Worm (Caenorhabditis elegans): ENCODE results near the gene srh-231.

The srh-231 gene

DNA sequence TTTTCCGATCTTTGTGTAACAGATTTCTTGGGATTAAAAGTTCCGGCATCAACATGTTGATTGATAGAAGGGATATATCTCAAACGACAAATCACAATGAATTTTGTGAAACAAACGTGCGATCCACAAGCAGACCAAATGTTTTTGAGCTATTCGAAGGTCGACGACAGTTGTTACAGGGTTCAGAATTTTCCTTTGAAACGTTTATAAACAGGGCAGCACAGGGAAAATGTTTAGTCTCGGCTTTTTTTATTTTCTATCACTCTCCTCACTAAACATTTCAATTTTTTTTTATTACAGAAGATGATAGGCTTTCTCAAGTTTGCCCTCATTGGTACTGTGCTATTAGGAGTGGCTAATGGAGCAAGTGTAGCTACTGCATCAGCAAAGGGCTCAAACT lies 12.9 kb upstream of the srh-231 start, which contains the start of gene exc-13:
exc-13 (plus strand) TSS at position 301 of the 400 bp plus-strand sequence.
- TF ChIP-seq hlh-12 (tag; optimal IDR thresholded peaks at IDR 0.05): no peak
- no peak for TF ChIP-seq ztf-26 (tag; optimal IDR thresholded peaks at IDR 0.05)
- TF ChIP-seq madf-6 (GFP tag; IDR thresholded peaks at IDR 0.05): no peak
- TF ChIP-seq Y56A3A.18 (GFP tag; IDR thresholded peaks at IDR 0.05): no peak
- no peak for TF ChIP-seq Y53G8AR.9 (GFP tag; conservative IDR thresholded peaks at IDR 0.05)
- TF ChIP-seq nhr-179 (tag; optimal IDR thresholded peaks at IDR 0.05): no peak
- TF ChIP-seq rcor-1 (GFP tag; IDR thresholded peaks at IDR 0.05): no peak
- no peak for TF ChIP-seq dox-1 (GFP tag; IDR thresholded peaks at IDR 0.05)
- no peak for TF ChIP-seq lsy-27 (tag; optimal IDR thresholded peaks at IDR 0.05; ENCODE audit: borderline replicate concordance, insufficient read depth)
- TF ChIP-seq cebp-2 (GFP tag; IDR thresholded peaks at IDR 0.05): no peak
- TF ChIP-seq hlh-26 (GFP tag; conservative IDR thresholded peaks at IDR 0.05): no peak
- TF ChIP-seq T07F8.4 (tag; optimal IDR thresholded peaks at IDR 0.05): no peak
- no peak for TF ChIP-seq ceh-27 (GFP tag; optimal IDR thresholded peaks at IDR 0.05)
- TF ChIP-seq ets-4 (GFP tag; optimal IDR thresholded peaks at IDR 0.05): no peak

DNA sequence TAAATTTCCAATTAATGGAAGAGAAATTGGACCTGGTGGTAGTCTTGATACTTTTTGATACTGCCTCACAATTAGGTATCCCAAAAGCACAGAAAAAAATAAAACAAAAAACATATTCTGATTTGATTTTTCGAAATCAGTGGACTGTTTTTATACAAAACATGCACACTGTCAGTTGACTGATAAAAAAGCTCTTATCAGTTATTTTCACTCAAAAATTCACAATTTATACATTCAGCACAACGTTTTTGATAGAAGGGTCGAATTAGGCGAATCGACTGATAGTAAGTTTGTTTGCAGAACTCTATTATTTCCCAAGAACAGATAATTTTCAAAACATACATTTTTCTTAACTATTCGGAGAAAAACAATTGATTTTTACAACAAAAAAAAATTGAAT lies 12.0 kb upstream of the srh-231 start, which contains the start of gene cyp-35A2:
cyp-35A2 (minus strand) TSS at position 124 of the 400 bp plus-strand sequence.
- TF ChIP-seq hsf-1 (GFP tag; IDR thresholded peaks at IDR 0.05): no peak
- TF ChIP-seq nhr-80 (tag; optimal IDR thresholded peaks at IDR 0.05): peak; percentile 59
- no peak for TF ChIP-seq F55B11.4 (tag; optimal IDR thresholded peaks at IDR 0.05; ENCODE audit: borderline replicate concordance, insufficient read depth)
- TF ChIP-seq F23B12.7 (tag; optimal IDR thresholded peaks at IDR 0.05; ENCODE audit: insufficient read depth): no peak
- TF ChIP-seq Y67H2A.10 (GFP tag; conservative IDR thresholded peaks at IDR 0.05): no peak
- no peak for TF ChIP-seq lsl-1 (GFP tag; optimal IDR thresholded peaks at IDR 0.05)
- TF ChIP-seq nhr-179 (tag; optimal IDR thresholded peaks at IDR 0.05): no peak

DNA sequence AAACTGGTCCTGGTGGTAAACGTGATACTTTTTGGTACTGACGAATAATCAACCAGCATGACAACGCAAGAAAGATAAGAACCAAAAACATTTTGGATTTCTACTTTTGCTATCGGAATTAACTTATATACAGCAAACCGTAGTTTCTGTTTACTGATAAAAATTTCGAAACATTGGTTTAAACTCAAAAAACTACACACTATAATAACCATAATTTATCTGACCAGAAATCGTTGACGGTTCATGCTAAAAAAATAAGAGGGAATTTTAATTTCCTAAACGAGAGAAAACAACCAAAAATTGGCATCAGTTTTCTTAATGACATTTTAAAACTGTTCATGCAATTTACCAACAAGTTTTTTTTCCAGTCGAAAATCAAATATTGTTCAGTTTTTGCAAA lies 9.6 kb upstream of the srh-231 start, which contains the start of gene cyp-35A1:
cyp-35A1 (minus strand) TSS at position 101 of the 400 bp plus-strand sequence.
- TF ChIP-seq hmg-20 (GFP tag; IDR thresholded peaks at IDR 0.05): no peak
- no peak for TF ChIP-seq F57C9.4 (tag; optimal IDR thresholded peaks at IDR 0.05)
- TF ChIP-seq ztf-22 (GFP tag; optimal IDR thresholded peaks at IDR 0.05): no peak
- TF ChIP-seq nhr-120 (GFP tag; IDR thresholded peaks at IDR 0.05): no peak
- TF ChIP-seq zim-3 (tag; optimal IDR thresholded peaks at IDR 0.05): no peak
- TF ChIP-seq snpc-1.3 (tag; optimal IDR thresholded peaks at IDR 0.05; ENCODE audit: insufficient read depth): no peak
- TF ChIP-seq ccch-3 (GFP tag; optimal IDR thresholded peaks at IDR 0.05): no peak
- no peak for TF ChIP-seq akir-1 (GFP tag; optimal IDR thresholded peaks at IDR 0.05)

DNA sequence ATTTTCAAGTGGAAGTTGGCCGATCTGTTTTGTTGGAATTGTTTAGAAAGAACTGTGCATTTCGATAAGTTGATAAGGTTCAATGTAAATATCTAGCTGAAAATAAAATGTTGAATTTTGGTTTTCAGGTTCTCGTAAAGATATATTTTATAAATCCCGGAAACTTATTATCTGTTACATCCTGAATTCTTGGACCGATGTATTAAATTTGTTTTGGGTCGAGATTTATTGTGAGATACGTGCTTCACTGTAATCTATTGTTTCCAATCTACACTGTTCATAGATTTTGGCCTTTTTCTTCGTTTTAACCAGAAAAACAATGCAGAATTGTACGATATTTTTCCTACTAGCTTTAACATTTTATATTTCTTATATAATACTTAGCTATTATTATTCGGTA lies 5.1 kb upstream of the srh-231 start, which contains the start of gene C03G6.6:
C03G6.6 (plus strand) TSS at position 301 of the 400 bp plus-strand sequence.
- TF ChIP-seq rcor-1 (GFP tag; IDR thresholded peaks at IDR 0.05): no peak
- TF ChIP-seq egl-44 (GFP tag; IDR thresholded peaks at IDR 0.05): no peak
- TF ChIP-seq ekl-4 (GFP tag; IDR thresholded peaks at IDR 0.05): no peak
- TF ChIP-seq madf-6 (GFP tag; IDR thresholded peaks at IDR 0.05): no peak
- TF ChIP-seq lir-1 (GFP tag; conservative IDR thresholded peaks at IDR 0.05): no peak
- TF ChIP-seq F22D6.2 (tag; optimal IDR thresholded peaks at IDR 0.05): no peak
- no peak for TF ChIP-seq F49E8.2 (tag; optimal IDR thresholded peaks at IDR 0.05; ENCODE audit: insufficient read depth)
- TF ChIP-seq dpl-1 (GFP tag; optimal IDR thresholded peaks at IDR 0.05): no peak
- no peak for TF ChIP-seq nhr-27 (tag; optimal IDR thresholded peaks at IDR 0.05)
- TF ChIP-seq pha-4 (tag; optimal IDR thresholded peaks at IDR 0.05): no peak
- no peak for TF ChIP-seq ceh-27 (GFP tag; optimal IDR thresholded peaks at IDR 0.05)
- no peak for TF ChIP-seq ceh-40 (GFP tag; IDR thresholded peaks at IDR 0.05)
- TF ChIP-seq fkh-3 (tag; optimal IDR thresholded peaks at IDR 0.05): no peak
- no peak for TF ChIP-seq F37B4.10 (GFP tag; IDR thresholded peaks at IDR 0.05)
- TF ChIP-seq somi-1 (GFP tag; optimal IDR thresholded peaks at IDR 0.05): no peak
- TF ChIP-seq F55B11.4 (tag; optimal IDR thresholded peaks at IDR 0.05; ENCODE audit: borderline replicate concordance, insufficient read depth): no peak
- no peak for TF ChIP-seq sdz-38 (tag; optimal IDR thresholded peaks at IDR 0.05)
- TF ChIP-seq nhr-80 (tag; optimal IDR thresholded peaks at IDR 0.05): no peak
- no peak for TF ChIP-seq F39B2.1 (GFP tag; IDR thresholded peaks at IDR 0.05)
- TF ChIP-seq unc-130 (GFP tag; optimal IDR thresholded peaks at IDR 0.05): no peak
